Worm (Caenorhabditis elegans) whole organism, L4/young adult: Measurements from ENCODE around the gene T21D12.7.

Source experiments
- dao-5 ChIP-seq: sonication (generic microtip); optimal IDR thresholded peaks from 2 replicates; lab custom pipeline; 2016; ENCODE audit warnings: missing genotype, missing genetic modification characterization, moderate library complexity, missing compliant biosample characterization
- him-1 ChIP-seq: sonication (generic microtip); optimal IDR thresholded peaks from 2 replicates; lab custom pipeline; 2016; ENCODE audit warnings: missing genotype, missing genetic modification reagents, missing genetic modification characterization, missing compliant biosample characterization

DNA sequence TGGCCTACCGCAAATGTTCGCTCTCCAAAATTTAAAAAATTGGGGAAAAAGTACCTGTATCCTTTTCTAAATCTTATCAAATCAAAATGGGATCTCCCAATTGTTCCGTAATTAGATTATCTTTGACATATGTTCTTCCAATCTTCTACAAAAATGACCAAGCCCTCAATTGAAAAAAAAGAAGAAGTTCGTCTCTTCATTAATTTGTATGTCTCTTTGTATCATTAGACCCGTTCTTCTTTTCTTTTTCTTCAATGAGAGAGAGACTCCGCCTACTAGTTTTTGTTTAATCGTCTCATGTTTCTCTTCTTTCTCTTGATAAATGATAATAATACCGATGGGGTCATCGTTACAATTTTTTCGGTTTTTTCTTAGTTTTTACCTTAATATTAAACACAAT, 12.0 kb upstream of the T21D12.7 start:
- TF ChIP-seq dao-5 (no peak), him-1 (tag; lab: Kevin White, UChicago) (no peak)
